Worm (Caenorhabditis elegans): ENCODE results near the gene T22B2.2.

ce11 chrX:3925776-3926175, 5.6 kb downstream of the T22B2.2 start, which contains the start of gene T22B2.1:
- TF ChIP-seq ref-1 (GFP tag; conservative IDR thresholded peaks at IDR 0.05) = no peak
- TF ChIP-seq flt-1 (GFP tag; IDR thresholded peaks at IDR 0.05) = no peak
- no peak for TF ChIP-seq ztf-23 (GFP tag; IDR thresholded peaks at IDR 0.05)
- TF ChIP-seq T22C8.4 (GFP tag; IDR thresholded peaks at IDR 0.05) = no peak
- no peak for TF ChIP-seq cog-1 (tag; optimal IDR thresholded peaks at IDR 0.05)
- TF ChIP-seq med-1 (GFP tag; optimal IDR thresholded peaks at IDR 0.05; ENCODE audit: insufficient read depth) = no peak
- no peak for TF ChIP-seq klf-2 (GFP tag; conservative IDR thresholded peaks at IDR 0.05)
- no peak for TF ChIP-seq tab-1 (GFP tag; IDR thresholded peaks at IDR 0.05)
- TF ChIP-seq ztf-29 (GFP tag; IDR thresholded peaks at IDR 0.05) = no peak
